Worm (Caenorhabditis elegans) whole organism, late embryonic: ENCODE measurements around the gene K09F6.3.
A peak's percentile ranks its signal among the peaks of the same experiment; 100 is the strongest.

Experiments
- C08G9.2 ChIP-seq: sonication (generic microtip); optimal IDR thresholded peaks from 2 replicates; lab custom pipeline; 2016; ENCODE audit warnings: mild to moderate bottlenecking, missing genetic modification characterization, moderate library complexity, missing compliant biosample characterization
- C38D4.7 ChIP-seq: fragments of 200-800 bp; sonication (Bioruptor generic); optimal IDR thresholded peaks from 2 replicates; lab custom pipeline; 2018; ENCODE audit warnings: mild to moderate bottlenecking, missing genetic modification characterization, moderate library complexity, missing compliant biosample characterization
- F13H6.1 ChIP-seq: sonication (generic microtip); optimal IDR thresholded peaks from 2 replicates; lab custom pipeline; 2016; ENCODE audit warnings: missing genetic modification characterization, missing compliant biosample characterization
- K09A11.1 ChIP-seq: sonication (generic microtip); optimal IDR thresholded peaks from 2 replicates; lab custom pipeline; 2017; ENCODE audit warnings: antibody characterized with exemption, mild to moderate bottlenecking, missing genetic modification characterization, missing compliant biosample characterization; ENCODE audit not compliant: insufficient read depth
- ceh-14 ChIP-seq: sonication (generic microtip); optimal IDR thresholded peaks from 2 replicates; lab custom pipeline; 2016; ENCODE audit warnings: missing genotype, missing genetic modification characterization, missing compliant biosample characterization
- ceh-2 ChIP-seq: sonication (generic microtip); optimal IDR thresholded peaks from 2 replicates; lab custom pipeline; 2016; ENCODE audit warnings: missing genotype, missing genetic modification characterization, missing compliant biosample characterization
- ceh-24 ChIP-seq: sonication (generic microtip); optimal IDR thresholded peaks from 2 replicates; lab custom pipeline; 2016; ENCODE audit warnings: mild to moderate bottlenecking, missing genetic modification characterization, missing compliant biosample characterization
- ceh-30 ChIP-seq: fragments of 150-350 bp; optimal IDR thresholded peaks from 2 replicates; lab custom pipeline; 2014; ENCODE audit warnings: missing biosample characterization, missing genetic modification characterization
- ceh-31 ChIP-seq: sonication (generic microtip); optimal IDR thresholded peaks from 2 replicates; lab custom pipeline; 2016; ENCODE audit warnings: missing genetic modification characterization, missing compliant biosample characterization
- ceh-6 ChIP-seq: fragments of 200-800 bp; sonication (Bioruptor generic); optimal IDR thresholded peaks from 2 replicates; lab custom pipeline; 2018; ENCODE audit warnings: mild to moderate bottlenecking, missing genetic modification characterization, missing compliant biosample characterization
- ceh-9 ChIP-seq: sonication (generic microtip); optimal IDR thresholded peaks from 2 replicates; lab custom pipeline; 2016; ENCODE audit warnings: mild to moderate bottlenecking, missing genetic modification characterization, inconsistent platforms, missing compliant biosample characterization
- elt-2 ChIP-seq: sonication (generic microtip); optimal IDR thresholded peaks from 2 replicates; lab custom pipeline; 2016; ENCODE audit warnings: missing genetic modification reagents, missing genetic modification characterization, missing compliant biosample characterization
- hlh-13 ChIP-seq: fragments of 200-800 bp; sonication (Bioruptor generic); optimal IDR thresholded peaks from 2 replicates; lab custom pipeline; 2018; ENCODE audit warnings: mild to moderate bottlenecking, missing genetic modification characterization, missing compliant biosample characterization
- hlh-15 ChIP-seq: sonication (generic microtip); optimal IDR thresholded peaks from 2 replicates; lab custom pipeline; 2016; ENCODE audit warnings: missing genetic modification characterization, missing compliant biosample characterization
- hlh-6 ChIP-seq: sonication (generic microtip); optimal IDR thresholded peaks from 2 replicates; lab custom pipeline; 2016; ENCODE audit warnings: missing genotype, missing genetic modification characterization, missing compliant biosample characterization
- hlh-8 ChIP-seq: sonication (generic microtip); optimal IDR thresholded peaks from 2 replicates; lab custom pipeline; 2016; ENCODE audit warnings: missing genotype, missing genetic modification characterization, missing compliant biosample characterization
- lin-11 ChIP-seq: fragments of 200-800 bp; sonication (Bioruptor generic); optimal IDR thresholded peaks from 2 replicates; lab custom pipeline; 2018; ENCODE audit warnings: mild to moderate bottlenecking, missing genetic modification characterization, missing compliant biosample characterization
- madf-2 ChIP-seq: sonication (generic microtip); optimal IDR thresholded peaks from 2 replicates; lab custom pipeline; 2017; ENCODE audit warnings: missing genetic modification characterization, missing compliant biosample characterization
- mec-3 ChIP-seq: sonication (generic microtip); optimal IDR thresholded peaks from 2 replicates; lab custom pipeline; 2016; ENCODE audit warnings: borderline replicate concordance, missing genetic modification characterization, missing compliant biosample characterization
- nfya-1 ChIP-seq: sonication (generic microtip); optimal IDR thresholded peaks from 2 replicates; lab custom pipeline; 2017; ENCODE audit warnings: missing genetic modification characterization, mild to moderate bottlenecking, missing compliant biosample characterization, antibody characterized with exemption, moderate library complexity
- nhr-11 ChIP-seq: fragments of 150-350 bp; optimal IDR thresholded peaks from 2 replicates; lab custom pipeline; 2014; ENCODE audit warnings: missing biosample characterization, missing genetic modification characterization
- npax-4 ChIP-seq: sonication (generic microtip); optimal IDR thresholded peaks from 2 replicates; lab custom pipeline; 2016; ENCODE audit warnings: missing genetic modification characterization, missing compliant biosample characterization
- pag-3 ChIP-seq: sonication (generic microtip); optimal IDR thresholded peaks from 2 replicates; lab custom pipeline; 2016; ENCODE audit warnings: missing compliant biosample characterization, missing genetic modification characterization, borderline replicate concordance
- pha-2 ChIP-seq: sonication (generic microtip); optimal IDR thresholded peaks from 2 replicates; lab custom pipeline; 2017; ENCODE audit warnings: mild to moderate bottlenecking, missing genetic modification characterization, missing compliant biosample characterization
- pqm-1 ChIP-seq: sonication (generic microtip); optimal IDR thresholded peaks from 2 replicates; lab custom pipeline; 2016; ENCODE audit warnings: missing genetic modification characterization, missing compliant biosample characterization
- pros-1 ChIP-seq: fragments of 150-350 bp; optimal IDR thresholded peaks from 2 replicates; lab custom pipeline; 2014; ENCODE audit warnings: missing biosample characterization, missing genetic modification reagents, missing genetic modification characterization
- rnt-1 ChIP-seq: sonication (generic microtip); optimal IDR thresholded peaks from 2 replicates; lab custom pipeline; 2016; ENCODE audit warnings: missing genetic modification characterization, missing compliant biosample characterization
- sdc-2 ChIP-seq: sonication (generic microtip); optimal IDR thresholded peaks from 2 replicates; lab custom pipeline; 2016; ENCODE audit warnings: missing genotype, missing genetic modification characterization, missing compliant biosample characterization
- sox-2 ChIP-seq: fragments of 200-800 bp; sonication (Bioruptor generic); IDR thresholded peaks from 2 replicates; pipeline ENCODE4 v1.3.6; 2022; ENCODE audit warnings: missing genetic modification reagents, missing genetic modification characterization, missing compliant biosample characterization
- syd-9 ChIP-seq: sonication (generic microtip); optimal IDR thresholded peaks from 2 replicates; lab custom pipeline; 2016; ENCODE audit warnings: mild to moderate bottlenecking, missing genetic modification characterization, moderate library complexity, missing compliant biosample characterization
- tbx-2 ChIP-seq: sonication (generic microtip); optimal IDR thresholded peaks from 2 replicates; lab custom pipeline; 2016; ENCODE audit warnings: missing genetic modification characterization, missing compliant biosample characterization
- tbx-7 ChIP-seq: sonication (generic microtip); optimal IDR thresholded peaks from 2 replicates; lab custom pipeline; 2016; ENCODE audit warnings: missing genotype, missing genetic modification characterization, missing compliant biosample characterization
- unc-3 ChIP-seq, 2 experiments: fragments of 200-800 bp in 1 of 2; sonication (Bioruptor generic) in 1 of 2; sonication (generic microtip) in 1 of 2; conservative IDR thresholded peaks in 1 of 2; optimal IDR thresholded peaks in 1 of 2; 2 replicates each; pipeline versions ENCODE4 v1.3.6 to Lab custom; 2016 to 2022; ENCODE audit warnings: missing compliant biosample characterization in 2 of 2, missing genetic modification characterization in 2 of 2, missing genetic modification reagents in 1 of 2
- unc-55 ChIP-seq: sonication (generic microtip); optimal IDR thresholded peaks from 2 replicates; lab custom pipeline; 2017; ENCODE audit warnings: missing biosample characterization, missing genetic modification reagents, missing genetic modification characterization
- ztf-16 ChIP-seq: sonication (generic microtip); optimal IDR thresholded peaks from 2 replicates; lab custom pipeline; 2017; ENCODE audit warnings: missing genetic modification characterization, missing compliant biosample characterization

Gene K09F6.3

ce11 chrII:2251617-2252016 lies 3.3 kb upstream of the K09F6.3 start:
- no peak for TF ChIP-seq hlh-13 (GFP tag; lab: Kevin White, UChicago)
- no peak for TF ChIP-seq madf-2 (tag; lab: Kevin White, UChicago)
- TF ChIP-seq hlh-6 = no peak
- TF ChIP-seq ceh-2 (tag; lab: Kevin White, UChicago) = no peak
- TF ChIP-seq unc-55 = no peak
- TF ChIP-seq pag-3 (tag; lab: Kevin White, UChicago) = no peak

- TF ChIP-seq mec-3 (tag; lab: Kevin White, UChicago) = no peak
- TF ChIP-seq madf-2 (tag; lab: Kevin White, UChicago) = no peak
- TF ChIP-seq ceh-9 = no peak
Measured at ce11 chrII:2253676-2254075, 1.3 kb upstream of the K09F6.3 start.

DNA sequence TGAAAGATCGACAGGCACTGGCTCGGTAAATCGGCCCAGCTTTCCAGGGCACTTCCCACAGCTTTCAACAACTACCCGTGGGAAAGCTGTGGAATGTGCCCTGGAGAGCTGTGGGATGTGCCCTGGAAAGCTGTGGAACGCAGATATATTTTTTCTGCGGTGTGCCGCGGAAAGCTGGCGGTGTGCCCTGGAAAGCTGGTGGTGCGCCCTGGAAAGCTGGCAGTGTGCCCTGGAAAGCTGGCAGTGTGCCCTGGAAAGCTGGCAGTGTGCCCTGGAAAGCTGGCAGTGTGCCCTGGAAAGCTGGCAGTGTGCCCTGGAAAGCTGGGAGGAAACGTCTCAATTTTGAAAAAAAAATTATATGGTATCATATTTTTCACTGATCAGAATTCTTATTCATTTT lies 18.8 kb downstream of the K09F6.3 start:
- TF ChIP-seq hlh-6 (peak; percentile 15), hlh-8 (tag; lab: Kevin White, UChicago) (no peak), sox-2 (GFP tag; lab: Robert Waterston, UW) (no peak)

- no peak for TF ChIP-seq tbx-7 (tag; lab: Kevin White, UChicago)
- TF ChIP-seq madf-2 (tag; lab: Kevin White, UChicago) = no peak
- no peak for TF ChIP-seq elt-2
- TF ChIP-seq ceh-6 = no peak
- no peak for TF ChIP-seq unc-3 (GFP tag; conservative IDR thresholded peaks at IDR 0.05; lab: Robert Waterston, UW)
- no peak for TF ChIP-seq unc-3 (tag; optimal IDR thresholded peaks at IDR 0.05; lab: Kevin White, UChicago)
- TF ChIP-seq ceh-24 (tag; lab: Kevin White, UChicago) = no peak
- no peak for TF ChIP-seq sdc-2 (tag; lab: Kevin White, UChicago)
Measured at ce11 chrII:2277418-2277817, 22.5 kb downstream of the K09F6.3 start, which contains the start of gene K09F6.15. Gene K09F6.15, minus strand, starts transcription at chrII:2277518.

- TF ChIP-seq ceh-14 (tag; lab: Kevin White, UChicago) = no peak
- no peak for TF ChIP-seq pag-3 (tag; lab: Kevin White, UChicago)
- TF ChIP-seq nfya-1 (tag; lab: Kevin White, UChicago) = no peak
- TF ChIP-seq F13H6.1 (tag; lab: Kevin White, UChicago) = no peak
- no peak for TF ChIP-seq lin-11 (tag; lab: Kevin White, UChicago)
- no peak for TF ChIP-seq rnt-1 (tag; lab: Kevin White, UChicago)
- TF ChIP-seq C38D4.7 (GFP tag; lab: Kevin White, UChicago) = no peak
- no peak for TF ChIP-seq nhr-11 (tag; lab: Kevin White, UChicago)
- no peak for TF ChIP-seq syd-9 (tag; lab: Kevin White, UChicago)
- TF ChIP-seq ceh-31 (tag; lab: Kevin White, UChicago) = no peak
- TF ChIP-seq K09A11.1 = no peak
- TF ChIP-seq sdc-2 (tag; lab: Kevin White, UChicago) = no peak
- no peak for TF ChIP-seq pqm-1 (tag; lab: Kevin White, UChicago)
- no peak for TF ChIP-seq sox-2 (GFP tag; lab: Robert Waterston, UW)
Measured at ce11 chrII:2279263-2279662, 24.3 kb downstream of the K09F6.3 start, which contains the start of gene K09F6.6. Gene K09F6.6, minus strand, starts transcription at chrII:2279305.

- TF ChIP-seq F13H6.1 (tag; lab: Kevin White, UChicago) = no peak
- TF ChIP-seq elt-2 = no peak
- no peak for TF ChIP-seq ztf-16 (tag; lab: Kevin White, UChicago)
- TF ChIP-seq ceh-30 (tag; lab: Kevin White, UChicago) = no peak
- TF ChIP-seq C08G9.2 (tag; lab: Kevin White, UChicago) = no peak
- no peak for TF ChIP-seq hlh-15 (tag; lab: Kevin White, UChicago)
- no peak for TF ChIP-seq pros-1 (tag; lab: Kevin White, UChicago)
- no peak for TF ChIP-seq pqm-1 (tag; lab: Kevin White, UChicago)
- no peak for TF ChIP-seq pag-3 (tag; lab: Kevin White, UChicago)
- no peak for TF ChIP-seq tbx-2 (tag; lab: Kevin White, UChicago)
- TF ChIP-seq pha-2 (tag; lab: Kevin White, UChicago) = no peak
- TF ChIP-seq npax-4 (tag; lab: Kevin White, UChicago) = no peak
Measured at ce11 chrII:2279839-2280238, 24.9 kb downstream of the K09F6.3 start, which contains the start of gene K09F6.11. Gene K09F6.11, plus strand, starts transcription at chrII:2280139.
